Worm (Caenorhabditis elegans): ENCODE results near the gene lon-8.
A peak's percentile ranks its signal among the peaks of the same experiment; 100 is the strongest.

The lon-8 gene

DNA sequence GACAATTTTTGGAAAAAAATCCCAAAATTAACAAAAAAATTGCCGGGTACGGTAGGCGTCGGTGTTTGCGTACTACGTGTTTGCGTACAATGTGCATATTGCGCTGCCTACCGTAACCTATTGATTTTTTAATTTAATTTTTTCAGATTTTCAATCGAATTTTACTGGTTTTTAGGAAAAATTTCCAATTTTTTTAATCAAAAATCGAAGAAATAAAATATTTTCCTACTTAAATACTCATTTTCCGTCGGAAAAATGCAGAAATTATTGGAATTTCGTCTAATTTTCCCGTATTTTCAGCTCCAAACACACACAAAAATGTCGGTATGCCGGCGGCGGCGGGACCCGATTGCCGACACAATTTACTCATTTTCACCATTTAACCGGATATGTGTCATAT, 15.2 kb downstream of the lon-8 start, which contains the start of gene Y59A8B.21:
TSS of gene Y59A8B.21 (plus strand) at position 301 of the 400 bp plus-strand sequence.
- TF ChIP-seq tab-1 (GFP tag; IDR thresholded peaks at IDR 0.05) (no peak), ztf-23 (GFP tag; IDR thresholded peaks at IDR 0.05) (no peak), klf-2 (GFP tag; conservative IDR thresholded peaks at IDR 0.05) (no peak), ztf-29 (GFP tag; IDR thresholded peaks at IDR 0.05) (no peak), ref-1 (GFP tag; conservative IDR thresholded peaks at IDR 0.05) (no peak), cog-1 (tag; optimal IDR thresholded peaks at IDR 0.05) (no peak), T22C8.4 (GFP tag; IDR thresholded peaks at IDR 0.05) (no peak), med-1 (GFP tag; optimal IDR thresholded peaks at IDR 0.05; ENCODE audit: insufficient read depth) (no peak), flt-1 (GFP tag; IDR thresholded peaks at IDR 0.05) (no peak)

DNA sequence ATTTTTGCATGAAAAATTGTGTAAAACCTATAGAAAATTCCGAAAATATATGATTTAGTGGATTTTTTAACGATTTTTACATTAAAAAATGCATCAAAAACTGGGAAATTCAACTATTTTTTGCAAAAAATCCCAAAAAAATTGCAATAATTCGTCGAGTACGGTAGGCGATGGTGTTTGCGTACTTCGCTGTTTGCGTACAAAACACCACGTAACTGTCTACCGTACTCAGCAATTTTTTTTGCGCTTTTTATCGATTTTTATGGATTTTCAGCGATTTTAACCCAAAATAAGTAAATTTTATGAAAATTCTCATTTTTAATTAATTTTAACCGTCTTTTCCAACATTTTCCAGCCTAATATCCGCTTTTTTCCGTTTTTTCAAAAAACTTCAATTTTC, 18.2 kb downstream of the lon-8 start:
- no peak for TF ChIP-seq flt-1 (GFP tag; IDR thresholded peaks at IDR 0.05)
- TF ChIP-seq cog-1 (tag; optimal IDR thresholded peaks at IDR 0.05): no peak
- TF ChIP-seq ref-1 (GFP tag; conservative IDR thresholded peaks at IDR 0.05): no peak
- no peak for TF ChIP-seq klf-2 (GFP tag; conservative IDR thresholded peaks at IDR 0.05)
- no peak for TF ChIP-seq ztf-23 (GFP tag; IDR thresholded peaks at IDR 0.05)
- TF ChIP-seq T22C8.4 (GFP tag; IDR thresholded peaks at IDR 0.05): no peak
- TF ChIP-seq med-1 (GFP tag; optimal IDR thresholded peaks at IDR 0.05; ENCODE audit: insufficient read depth): no peak
- TF ChIP-seq ztf-29 (GFP tag; IDR thresholded peaks at IDR 0.05): no peak
- TF ChIP-seq tab-1 (GFP tag; IDR thresholded peaks at IDR 0.05): no peak

DNA sequence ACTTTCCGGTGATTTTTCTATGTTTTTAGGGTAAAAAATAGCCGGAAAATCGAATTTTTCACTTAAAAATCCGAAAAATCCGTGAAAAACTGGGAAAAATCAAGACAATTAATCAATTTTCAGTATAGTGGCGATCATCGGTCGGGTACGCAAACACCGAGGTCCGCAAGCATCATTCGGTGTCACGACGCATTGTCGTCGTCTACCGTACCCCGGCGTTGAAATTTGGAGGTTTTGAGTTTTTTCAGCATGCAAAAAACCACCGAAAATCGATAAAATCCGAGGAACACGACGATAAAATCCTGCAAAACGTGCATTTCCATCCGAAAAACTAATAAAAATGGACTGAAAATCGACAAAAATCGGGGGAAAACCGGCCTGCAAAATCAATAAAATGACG, 19.4 kb downstream of the lon-8 start:
- TF ChIP-seq ztf-23 (GFP tag; IDR thresholded peaks at IDR 0.05): no peak
- TF ChIP-seq med-1 (GFP tag; optimal IDR thresholded peaks at IDR 0.05; ENCODE audit: insufficient read depth): no peak
- no peak for TF ChIP-seq klf-2 (GFP tag; conservative IDR thresholded peaks at IDR 0.05)
- no peak for TF ChIP-seq flt-1 (GFP tag; IDR thresholded peaks at IDR 0.05)
- TF ChIP-seq tab-1 (GFP tag; IDR thresholded peaks at IDR 0.05): no peak
- no peak for TF ChIP-seq cog-1 (tag; optimal IDR thresholded peaks at IDR 0.05)
- no peak for TF ChIP-seq ztf-29 (GFP tag; IDR thresholded peaks at IDR 0.05)
- no peak for TF ChIP-seq T22C8.4 (GFP tag; IDR thresholded peaks at IDR 0.05)
- no peak for TF ChIP-seq ref-1 (GFP tag; conservative IDR thresholded peaks at IDR 0.05)

DNA sequence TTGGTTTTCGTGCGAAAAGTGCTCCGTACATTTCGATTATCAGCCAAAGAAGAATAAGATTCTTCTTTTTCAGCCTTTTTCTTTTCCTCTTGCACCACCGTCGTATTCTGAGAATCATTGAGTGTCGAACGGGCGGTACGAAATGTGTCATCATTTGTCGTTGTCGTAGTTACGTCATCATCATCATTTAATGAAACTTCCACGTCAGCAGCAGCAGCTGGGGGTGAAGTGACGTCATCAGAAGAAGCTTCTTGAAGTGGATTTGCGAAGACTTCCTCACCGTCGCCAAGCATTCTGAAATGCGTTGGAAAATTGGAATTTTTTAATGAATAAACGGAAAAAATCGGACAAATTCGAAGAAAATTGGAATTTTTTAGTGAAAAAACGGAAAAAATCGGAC, 21.4 kb downstream of the lon-8 start, which contains the start of gene snx-6:
TSS of gene snx-6 (minus strand) at position 294 of the 400 bp plus-strand sequence.
- TF ChIP-seq klf-2 (GFP tag; conservative IDR thresholded peaks at IDR 0.05) (no peak), T22C8.4 (GFP tag; IDR thresholded peaks at IDR 0.05) (no peak), ref-1 (GFP tag; conservative IDR thresholded peaks at IDR 0.05) (no peak), ztf-29 (GFP tag; IDR thresholded peaks at IDR 0.05) (no peak), tab-1 (GFP tag; IDR thresholded peaks at IDR 0.05) (no peak), flt-1 (GFP tag; IDR thresholded peaks at IDR 0.05) (no peak), cog-1 (tag; optimal IDR thresholded peaks at IDR 0.05) (no peak), med-1 (GFP tag; optimal IDR thresholded peaks at IDR 0.05; ENCODE audit: insufficient read depth) (no peak), ztf-23 (GFP tag; IDR thresholded peaks at IDR 0.05) (no peak)

DNA sequence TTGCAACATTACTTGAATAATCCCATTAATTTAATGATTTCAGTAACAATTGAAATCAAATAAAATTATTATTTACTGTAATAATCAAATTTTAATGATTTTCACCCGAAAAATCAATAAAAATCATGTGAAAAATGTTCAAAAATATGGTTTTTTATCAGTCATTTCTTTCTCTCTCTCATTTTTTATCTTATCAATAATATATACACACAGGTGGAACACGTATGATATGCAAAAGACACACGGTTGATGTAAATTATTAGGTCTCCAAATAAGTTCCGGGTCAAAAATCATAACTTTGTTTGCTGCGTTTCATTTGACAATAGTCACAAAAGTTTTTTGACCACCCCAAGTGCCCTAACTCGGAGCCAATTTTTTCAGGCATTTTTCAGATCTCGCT, 23.0 kb downstream of the lon-8 start:
- TF ChIP-seq cog-1 (tag; optimal IDR thresholded peaks at IDR 0.05) (no peak), tab-1 (GFP tag; IDR thresholded peaks at IDR 0.05) (no peak), T22C8.4 (GFP tag; IDR thresholded peaks at IDR 0.05) (no peak)

DNA sequence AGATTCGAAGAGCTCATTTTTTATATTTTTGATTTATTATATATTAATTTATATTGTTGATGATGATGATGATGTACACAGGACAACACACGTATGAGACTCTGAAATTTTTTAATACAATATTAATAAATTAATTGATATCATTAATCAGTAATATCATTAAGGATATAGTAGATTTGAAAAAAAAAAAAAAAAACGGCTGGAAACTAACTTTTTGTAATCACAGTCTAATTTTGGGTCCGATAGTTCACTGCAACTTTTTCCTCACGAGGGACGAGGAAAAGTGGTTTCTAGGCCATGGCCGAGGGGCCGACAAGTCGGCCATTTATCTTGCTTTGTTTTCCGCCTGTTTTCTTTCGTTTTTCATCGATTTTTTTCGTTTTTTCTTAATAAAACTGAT, 34.4 kb downstream of the lon-8 start, which contains the start of gene gck-3:
TSS of gene gck-3 (minus strand) at position 101 of the 400 bp plus-strand sequence.
- no peak for TF ChIP-seq tab-1 (GFP tag; IDR thresholded peaks at IDR 0.05)
- no peak for TF ChIP-seq ztf-23 (GFP tag; IDR thresholded peaks at IDR 0.05)
- no peak for TF ChIP-seq cog-1 (tag; optimal IDR thresholded peaks at IDR 0.05)
- no peak for TF ChIP-seq ref-1 (GFP tag; conservative IDR thresholded peaks at IDR 0.05)
- no peak for TF ChIP-seq med-1 (GFP tag; optimal IDR thresholded peaks at IDR 0.05; ENCODE audit: insufficient read depth)
- no peak for TF ChIP-seq T22C8.4 (GFP tag; IDR thresholded peaks at IDR 0.05)
- TF ChIP-seq flt-1 (GFP tag; IDR thresholded peaks at IDR 0.05): no peak
- no peak for TF ChIP-seq ztf-29 (GFP tag; IDR thresholded peaks at IDR 0.05)
- TF ChIP-seq klf-2 (GFP tag; conservative IDR thresholded peaks at IDR 0.05): no peak

DNA sequence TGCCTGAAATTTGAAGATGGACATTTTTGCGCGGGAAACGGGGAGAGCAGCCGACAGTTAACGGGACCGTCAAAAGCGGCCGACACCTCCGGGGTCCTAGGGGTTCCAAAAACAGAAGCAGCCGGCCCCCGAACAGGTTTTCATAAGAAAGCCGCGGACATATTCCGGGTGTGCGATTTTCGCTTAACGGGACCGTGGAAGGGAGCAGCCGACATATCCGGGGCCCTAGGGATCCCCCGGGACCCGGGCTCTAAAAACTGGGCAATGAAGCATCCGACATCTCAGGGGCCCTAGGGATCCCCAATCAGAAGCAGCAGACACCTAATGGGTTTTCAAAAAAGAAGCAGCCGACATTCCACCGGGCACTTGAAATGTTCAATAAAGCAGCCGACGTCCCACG, 38.7 kb downstream of the lon-8 start:
- TF ChIP-seq ztf-29 (GFP tag; IDR thresholded peaks at IDR 0.05) (no peak), tab-1 (GFP tag; IDR thresholded peaks at IDR 0.05) (no peak), T22C8.4 (GFP tag; IDR thresholded peaks at IDR 0.05) (no peak), flt-1 (GFP tag; IDR thresholded peaks at IDR 0.05) (no peak)

DNA sequence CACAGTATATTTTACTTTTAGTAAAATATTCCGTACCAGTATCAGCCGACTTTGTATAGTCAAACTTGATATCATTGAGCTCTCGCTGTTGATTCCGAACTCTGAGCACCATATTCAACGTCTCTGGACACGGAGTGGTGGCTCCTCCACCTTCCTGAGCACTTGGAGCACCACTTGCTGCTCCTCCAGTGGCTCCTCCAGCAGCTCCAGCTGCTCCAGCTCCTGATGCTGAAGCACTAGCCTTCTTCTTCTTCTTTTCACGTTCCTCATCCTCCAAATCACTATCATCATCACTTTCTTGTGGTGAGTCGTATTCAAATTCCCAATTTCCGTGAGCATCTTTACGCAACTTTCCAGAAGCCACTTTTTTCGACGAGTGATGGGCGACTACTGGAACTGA, 45.1 kb downstream of the lon-8 start:
- TF ChIP-seq flt-1 (GFP tag; IDR thresholded peaks at IDR 0.05) (no peak), med-1 (GFP tag; optimal IDR thresholded peaks at IDR 0.05; ENCODE audit: insufficient read depth) (no peak), ztf-29 (GFP tag; IDR thresholded peaks at IDR 0.05) (no peak), tab-1 (GFP tag; IDR thresholded peaks at IDR 0.05) (no peak), ref-1 (GFP tag; conservative IDR thresholded peaks at IDR 0.05) (no peak), klf-2 (GFP tag; conservative IDR thresholded peaks at IDR 0.05) (no peak), T22C8.4 (GFP tag; IDR thresholded peaks at IDR 0.05) (no peak)

DNA sequence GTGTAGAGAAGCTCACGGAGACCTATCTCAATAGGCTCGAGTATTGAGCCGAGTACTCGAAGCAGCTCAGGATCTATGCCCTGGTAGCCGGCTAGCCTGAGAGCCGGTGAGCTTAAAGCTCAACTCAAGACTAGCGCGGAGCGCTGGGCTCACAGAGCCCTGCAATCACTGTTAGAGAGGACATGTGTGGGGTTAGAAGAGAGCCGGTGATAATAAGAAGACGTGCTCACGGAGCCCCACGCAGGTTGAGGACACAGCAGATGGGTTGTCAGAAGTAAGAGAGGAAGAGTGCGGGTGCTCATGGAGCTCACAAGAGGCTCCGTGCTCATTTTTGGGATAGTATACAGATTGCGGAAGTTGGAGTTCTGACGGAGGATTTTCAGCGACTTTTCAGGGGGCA, 48.9 kb downstream of the lon-8 start:
- TF ChIP-seq flt-1 (GFP tag; IDR thresholded peaks at IDR 0.05): no peak
- TF ChIP-seq ref-1 (GFP tag; conservative IDR thresholded peaks at IDR 0.05): no peak
- TF ChIP-seq ztf-23 (GFP tag; IDR thresholded peaks at IDR 0.05): no peak
- TF ChIP-seq klf-2 (GFP tag; conservative IDR thresholded peaks at IDR 0.05): no peak
- TF ChIP-seq cog-1 (tag; optimal IDR thresholded peaks at IDR 0.05): no peak
- no peak for TF ChIP-seq ztf-29 (GFP tag; IDR thresholded peaks at IDR 0.05)

DNA sequence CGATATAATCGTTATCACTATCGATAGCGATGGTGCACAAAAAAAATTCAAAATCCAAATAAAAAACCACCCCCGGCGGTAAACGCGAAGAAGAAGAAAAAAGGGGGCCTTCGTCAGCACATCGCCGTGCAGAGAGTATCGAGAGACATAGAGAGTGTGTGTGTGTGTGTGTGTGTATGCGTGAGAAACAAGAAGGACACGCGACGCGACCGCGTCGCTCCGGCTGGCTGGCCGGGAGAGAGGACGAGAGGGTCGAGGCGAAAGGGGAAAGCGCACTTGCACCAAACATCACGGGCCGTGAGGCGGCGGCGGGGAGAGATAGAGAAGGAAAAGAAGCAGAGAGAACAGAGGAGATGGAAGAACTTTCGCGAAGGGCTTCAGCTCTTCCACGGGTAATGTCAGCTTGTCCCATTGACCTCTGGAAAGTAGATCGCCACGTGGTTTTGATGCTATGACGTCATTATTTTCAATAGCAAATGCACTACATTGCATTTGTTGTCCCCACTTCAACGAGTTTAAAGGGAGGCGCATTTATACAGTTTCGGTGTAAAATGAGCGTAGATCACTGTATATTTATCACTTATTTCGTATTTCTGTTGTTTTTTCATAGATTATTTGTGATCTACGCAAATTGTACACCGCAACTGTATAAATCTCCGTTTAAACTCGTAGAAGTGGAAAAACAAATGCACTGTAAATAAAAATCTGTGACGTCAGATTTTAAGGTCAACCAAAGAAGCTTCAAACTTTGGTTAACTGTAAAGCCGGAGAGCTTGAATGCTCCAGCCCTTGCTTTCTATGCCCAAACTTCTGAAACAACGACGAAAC, 49.8 kb downstream of the lon-8 start, which contains the start of gene Y59A8B.24:
TSS of gene Y59A8B.24 (plus strand) at position 778 of the 828 bp plus-strand sequence.
- TF ChIP-seq med-1 (GFP tag; optimal IDR thresholded peaks at IDR 0.05; ENCODE audit: insufficient read depth) (no peak), ztf-23 (GFP tag; IDR thresholded peaks at IDR 0.05) (peak; percentile 69; the same call in 1 of the 2 replicates), ref-1 (GFP tag; conservative IDR thresholded peaks at IDR 0.05) (no peak), ztf-29 (GFP tag; IDR thresholded peaks at IDR 0.05) (peak; percentile 89), cog-1 (tag; optimal IDR thresholded peaks at IDR 0.05) (peak; percentile 95), flt-1 (GFP tag; IDR thresholded peaks at IDR 0.05) (peak; percentile 72; the same call in 1 of the 2 replicates), T22C8.4 (GFP tag; IDR thresholded peaks at IDR 0.05) (no peak), tab-1 (GFP tag; IDR thresholded peaks at IDR 0.05) (no peak)

Data from whole organism, midembryonic.